Fruit fly (Drosophila melanogaster) whole organism, wandering third instar larva: Measurements from ENCODE around the gene Atg13.
A peak's percentile ranks its signal among the peaks of the same experiment; 100 is the strongest.

Experiments
- Abd-B ChIP-seq: fragments of >200 bp; optimal IDR thresholded peaks from 2 replicates; lab custom pipeline; 2017; ENCODE audit warnings: missing biosample characterization, missing genetic modification characterization
- CG32264 ChIP-seq: fragments of 200-800 bp; sonication (Bioruptor generic); optimal IDR thresholded peaks from 2 replicates; lab custom pipeline; 2016; ENCODE audit warnings: missing biosample characterization, missing genetic modification characterization
- CG9705 ChIP-seq: fragments of 200-800 bp; sonication (Bioruptor generic); optimal IDR thresholded peaks from 2 replicates; lab custom pipeline; 2018; ENCODE audit warnings: missing biosample characterization, mild to moderate bottlenecking, missing genetic modification characterization
- CrebA ChIP-seq: fragments of 200-800 bp; sonication (Bioruptor generic); optimal IDR thresholded peaks from 2 replicates; lab custom pipeline; 2016; ENCODE audit warnings: missing biosample characterization, mild to moderate bottlenecking, missing genetic modification characterization, borderline replicate concordance
- Dfd ChIP-seq: fragments of >200 bp; optimal IDR thresholded peaks from 2 replicates; lab custom pipeline; 2017; ENCODE audit warnings: missing biosample characterization, missing genetic modification characterization
- Dif ChIP-seq: fragments of 200-275, 200-300 bp; sonication (Bioruptor generic); optimal IDR thresholded peaks from 2 replicates; lab custom pipeline; 2018; ENCODE audit warnings: missing biosample characterization, missing genetic modification characterization; ENCODE audit not compliant: partially characterized antibody
- GATAd ChIP-seq: sonication (Bioruptor generic); optimal IDR thresholded peaks from 2 replicates; lab custom pipeline; 2016; ENCODE audit warnings: missing biosample characterization, missing genetic modification characterization
- HLH106 ChIP-seq: fragments of 200-800 bp; optimal IDR thresholded peaks from 3 replicates; lab custom pipeline; 2019; ENCODE audit warnings: missing biosample characterization, mild to moderate bottlenecking, missing genetic modification characterization, moderate library complexity
- Hnf4 ChIP-seq: fragments of 200-800 bp; sonication (Bioruptor generic); optimal IDR thresholded peaks from 2 replicates; lab custom pipeline; 2016; ENCODE audit warnings: missing biosample characterization, mild to moderate bottlenecking, missing genetic modification characterization
- Hr78 ChIP-seq: fragments of >200 bp; optimal IDR thresholded peaks from 2 replicates; lab custom pipeline; 2017; ENCODE audit warnings: missing biosample characterization, missing genetic modification characterization
- Hr83 ChIP-seq: fragments of 200-300 bp; sonication (Bioruptor generic); optimal IDR thresholded peaks from 2 replicates; lab custom pipeline; 2016; ENCODE audit warnings: missing biosample characterization, mild to moderate bottlenecking, missing genetic modification characterization, moderate library complexity; ENCODE audit not compliant: poor library complexity, severe bottlenecking
- Jra ChIP-seq: sonication (Bioruptor generic); optimal IDR thresholded peaks from 2 replicates; lab custom pipeline; 2016; ENCODE audit warnings: missing biosample characterization, missing genetic modification characterization
- Mio ChIP-seq: sonication (Bioruptor generic); optimal IDR thresholded peaks from 2 replicates; lab custom pipeline; 2016; ENCODE audit warnings: missing biosample characterization, missing genetic modification characterization
- Myc ChIP-seq: fragments of >200 bp; optimal IDR thresholded peaks from 2 replicates; lab custom pipeline; 2017
- N ChIP-seq: fragments of >200 bp; optimal IDR thresholded peaks from 2 replicates; lab custom pipeline; 2018; ENCODE audit warnings: missing biosample characterization, missing external identifiers, missing genetic modification characterization
- OdsH ChIP-seq: fragments of 200-800 bp; sonication (Bioruptor generic); optimal IDR thresholded peaks from 2 replicates; lab custom pipeline; 2016; ENCODE audit warnings: missing biosample characterization, mild to moderate bottlenecking, missing genetic modification characterization
- Rel ChIP-seq, 2 experiments: fragments of 200-800 bp; sonication (Bioruptor generic) in 1 of 2; optimal IDR thresholded peaks; 2 replicates in 1 of 2; 3 replicates in 1 of 2; lab custom pipeline; 2016 to 2019; ENCODE audit warnings: mild to moderate bottlenecking in 2 of 2, missing biosample characterization in 2 of 2, missing genetic modification characterization in 2 of 2, moderate library complexity in 1 of 2
- Sp1 ChIP-seq: fragments of 200-800 bp; sonication (Bioruptor generic); optimal IDR thresholded peaks from 3 replicates; lab custom pipeline; 2019; ENCODE audit warnings: missing biosample characterization, mild to moderate bottlenecking, missing genetic modification characterization, moderate library complexity
- Vsx2 ChIP-seq: fragments of 200-300, 225-300 bp; sonication (Bioruptor generic); optimal IDR thresholded peaks from 2 replicates; lab custom pipeline; 2018; ENCODE audit warnings: missing biosample characterization, missing genetic modification characterization; ENCODE audit not compliant: partially characterized antibody
- br ChIP-seq: fragments of 200-800 bp; sonication (Bioruptor generic); optimal IDR thresholded peaks from 2 replicates; lab custom pipeline; 2016; ENCODE audit warnings: missing biosample characterization, missing genetic modification characterization
- brk ChIP-seq: fragments of 200-800 bp; sonication (Bioruptor generic); optimal IDR thresholded peaks from 2 replicates; lab custom pipeline; 2016; ENCODE audit warnings: missing biosample characterization, mild to moderate bottlenecking, missing genetic modification characterization
- dl ChIP-seq, 2 experiments: fragments of 175-275, 200-275 bp in 1 of 2; fragments of 200-275 bp in 1 of 2; sonication (Bioruptor generic); optimal IDR thresholded peaks; lab custom pipeline; 2018; ENCODE audit warnings: mild to moderate bottlenecking in 2 of 2, missing biosample characterization in 2 of 2, missing genetic modification characterization in 2 of 2, moderate library complexity in 2 of 2; ENCODE audit not compliant: partially characterized antibody in 2 of 2, insufficient read depth in 1 of 2
- dmrt93B ChIP-seq: fragments of 200-800 bp; sonication (Bioruptor generic); optimal IDR thresholded peaks from 2 replicates; lab custom pipeline; 2018; ENCODE audit warnings: missing biosample characterization, mild to moderate bottlenecking, missing genetic modification characterization
- dsf ChIP-seq: sonication (Bioruptor generic); optimal IDR thresholded peaks from 2 replicates; lab custom pipeline; 2016; ENCODE audit warnings: missing biosample characterization, missing genetic modification characterization, borderline replicate concordance
- ey ChIP-seq: fragments of 200-800 bp; sonication (Bioruptor generic); optimal IDR thresholded peaks from 2 replicates; lab custom pipeline; 2016; ENCODE audit warnings: missing biosample characterization, missing genetic modification characterization
- foxo ChIP-seq, 2 experiments: fragments of 200-800 bp; sonication (Bioruptor generic); optimal IDR thresholded peaks; 2 replicates in 1 of 2; 3 replicates in 1 of 2; lab custom pipeline; 2016 to 2017; ENCODE audit warnings: missing biosample characterization in 2 of 2, missing genetic modification characterization in 2 of 2
- fru ChIP-seq: fragments of 200-800 bp; sonication (Bioruptor generic); optimal IDR thresholded peaks from 3 replicates; lab custom pipeline; 2016; ENCODE audit warnings: missing biosample characterization, mild to moderate bottlenecking, missing genetic modification characterization
- h ChIP-seq: fragments of 200-800 bp; sonication (Bioruptor generic); optimal IDR thresholded peaks from 3 replicates; lab custom pipeline; 2016; ENCODE audit warnings: missing biosample characterization, mild to moderate bottlenecking, missing genetic modification characterization
- jim ChIP-seq: fragments of 175-275, 200-325 bp; sonication (Bioruptor generic); optimal IDR thresholded peaks from 2 replicates; lab custom pipeline; 2016; ENCODE audit warnings: missing biosample characterization, mild to moderate bottlenecking, missing genetic modification characterization
- lola ChIP-seq: fragments of >200 bp; optimal IDR thresholded peaks from 2 replicates; lab custom pipeline; 2017; ENCODE audit warnings: missing biosample characterization, missing genetic modification characterization
- pan ChIP-seq: fragments of >200 bp; optimal IDR thresholded peaks from 2 replicates; lab custom pipeline; 2017
- psq ChIP-seq: fragments of 200-800 bp; sonication (Bioruptor generic); optimal IDR thresholded peaks from 3 replicates; lab custom pipeline; 2017; ENCODE audit warnings: missing biosample characterization, mild to moderate bottlenecking, missing genetic modification characterization, moderate library complexity
- rgr ChIP-seq: fragments of 200-800 bp; sonication (Bioruptor generic); optimal IDR thresholded peaks from 3 replicates; lab custom pipeline; 2016; ENCODE audit warnings: missing biosample characterization, mild to moderate bottlenecking, missing genetic modification characterization
- sage ChIP-seq: fragments of 200-800 bp; sonication (Bioruptor generic); optimal IDR thresholded peaks from 2 replicates; lab custom pipeline; 2016; ENCODE audit warnings: missing biosample characterization, mild to moderate bottlenecking, missing genetic modification characterization
- sv ChIP-seq: fragments of 200-800 bp; sonication (Bioruptor generic); optimal IDR thresholded peaks from 3 replicates; lab custom pipeline; 2016; ENCODE audit warnings: missing biosample characterization, missing genetic modification characterization
- tai ChIP-seq: sonication (Bioruptor generic); optimal IDR thresholded peaks from 2 replicates; lab custom pipeline; 2016; ENCODE audit warnings: missing biosample characterization, missing genetic modification characterization
- usp ChIP-seq: fragments of >200 bp; optimal IDR thresholded peaks from 2 replicates; lab custom pipeline; 2017; ENCODE audit warnings: missing biosample characterization, missing genetic modification characterization
- woc ChIP-seq: sonication (Bioruptor generic); optimal IDR thresholded peaks from 2 replicates; lab custom pipeline; 2016; ENCODE audit warnings: missing biosample characterization, mild to moderate bottlenecking, missing genetic modification characterization

Gene Atg13

DNA sequence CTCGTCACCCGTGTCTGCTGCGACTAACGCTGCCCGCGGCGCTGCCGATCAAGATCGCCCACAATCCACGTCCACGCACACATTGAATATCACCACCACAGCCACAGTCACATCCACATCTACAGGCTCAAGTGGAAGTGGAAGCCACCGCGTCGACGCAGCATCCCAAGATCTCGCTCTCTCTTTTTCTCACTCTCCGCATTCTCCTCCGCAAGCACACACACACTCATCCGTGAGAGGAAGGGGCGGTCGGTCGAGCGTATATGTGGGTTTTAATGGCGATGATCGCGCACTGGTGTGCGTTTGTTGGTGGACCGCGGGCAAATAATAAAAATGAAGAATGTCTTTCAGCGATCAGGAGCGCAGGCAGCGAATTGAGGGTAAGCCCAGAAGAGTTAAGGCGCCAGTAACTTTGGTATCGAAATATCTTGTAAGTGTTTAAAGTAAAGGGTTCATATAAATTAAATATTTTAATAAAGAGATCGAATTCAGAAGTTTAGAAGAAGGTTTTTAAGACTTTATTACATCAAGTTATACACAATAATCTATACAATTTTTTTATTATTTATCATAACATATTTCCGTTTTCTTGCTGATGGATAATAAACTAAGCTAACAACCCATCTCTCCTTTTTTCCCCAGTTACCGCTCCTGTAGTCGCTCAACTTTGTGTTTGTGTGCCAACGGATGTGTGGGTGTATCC is 15.7 kb upstream of the Atg13 start, which contains the start of gene Poxm:
Poxm (minus strand) TSS at position 25 of the 703 bp plus-strand sequence.
- TF ChIP-seq Rel (GFP tag; optimal IDR thresholded peaks at IDR 0.05; lab: Kevin White, UChicago) (no peak), Rel (tag; optimal IDR thresholded peaks at IDR 0.05; lab: Kevin White, UChicago) (peak; percentile 54), CG9705 (GFP tag; lab: Kevin White, UChicago) (peak; percentile 87), brk (GFP tag; lab: Kevin White, UChicago) (no peak), Jra (GFP tag; lab: Kevin White, UChicago) (peak; percentile 26), CrebA (GFP tag; lab: Kevin White, UChicago) (no peak), rgr (GFP tag; lab: Kevin White, UChicago) (peak; percentile 81), br (GFP tag; lab: Kevin White, UChicago) (peak; percentile 62), Hr78 (GFP tag; lab: Kevin White, UChicago) (no peak), Dfd (GFP tag; lab: Kevin White, UChicago) (peak; percentile 83), OdsH (peak; percentile 85), CG32264 (peak; percentile 1), dl (GFP tag; optimal IDR thresholded peaks at IDR 0.05; lab: Kevin White, UChicago; ENCODE audit: insufficient read depth in 1 of 2, partially characterized antibody in 2 of 2) (peak; percentile 45 to 52), fru (GFP tag; lab: Kevin White, UChicago) (peak; percentile 90), psq (GFP tag; lab: Kevin White, UChicago) (peak; percentile 89), woc (no peak), h (GFP tag; lab: Kevin White, UChicago) (peak; percentile 90), ey (GFP tag; lab: Kevin White, UChicago) (peak; percentile 79), Hr83 (GFP tag; lab: Kevin White, UChicago) (peak; percentile 19), dmrt93B (peak; percentile 97), Abd-B (no peak), usp (GFP tag; lab: Kevin White, UChicago) (no peak), jim (GFP tag; lab: Kevin White, UChicago) (no peak), Hnf4 (GFP tag; lab: Kevin White, UChicago) (peak; percentile 49), HLH106 (tag; lab: Kevin White, UChicago) (peak; percentile 95), foxo (GFP tag; optimal IDR thresholded peaks at IDR 0.05; lab: Kevin White, UChicago) (peak in 1 of 2 experiments; percentile 93), pan (lab: Kevin White, UChicago) (no peak), Dif (GFP tag; lab: Kevin White, UChicago) (peak; percentile 78), GATAd (GFP tag; lab: Kevin White, UChicago) (no peak), Mio (GFP tag; lab: Kevin White, UChicago) (peak; percentile 17), sage (peak; percentile 69), Vsx2 (no peak), N (GFP tag; lab: Kevin White, UChicago) (peak; percentile 44), tai (GFP tag; lab: Kevin White, UChicago) (no peak), Sp1 (peak; percentile 94), dsf (GFP tag; lab: Kevin White, UChicago) (peak; percentile 46), lola (GFP tag; lab: Kevin White, UChicago) (no peak), sv (GFP tag; lab: Kevin White, UChicago) (peak; percentile 83), Myc (lab: Kevin White, UChicago) (no peak)

DNA sequence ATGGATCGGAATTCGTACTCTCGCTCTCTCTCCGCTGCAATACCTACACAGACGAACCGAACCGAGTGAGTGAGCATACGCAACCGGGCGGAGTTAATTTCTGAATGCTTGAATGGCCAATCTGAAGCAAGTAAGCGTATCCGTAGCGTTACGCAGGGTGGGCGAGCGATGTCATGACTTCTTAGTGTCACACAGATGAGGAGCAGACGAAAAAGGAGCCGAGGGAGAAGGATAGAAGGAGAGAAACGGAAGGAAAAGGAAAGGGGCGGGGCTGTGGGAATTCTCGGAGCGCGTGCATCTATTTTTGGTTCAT is 15.2 kb upstream of the Atg13 start:
- no peak for TF ChIP-seq N (GFP tag; lab: Kevin White, UChicago)
- TF ChIP-seq psq (GFP tag; lab: Kevin White, UChicago) = peak; percentile 8
